Fruit fly (Drosophila melanogaster) S2 (cell line): ENCODE data around the gene CG17258.

Source experiments
- CG8478 ChIP-seq: fragments of >200 bp; optimal IDR thresholded peaks from 2 replicates; lab custom pipeline; 2018
- CTCF ChIP-seq, 2 experiments: fragments of >200 bp; optimal IDR thresholded peaks; 2 replicates each; lab custom pipeline; 2018

DNA sequence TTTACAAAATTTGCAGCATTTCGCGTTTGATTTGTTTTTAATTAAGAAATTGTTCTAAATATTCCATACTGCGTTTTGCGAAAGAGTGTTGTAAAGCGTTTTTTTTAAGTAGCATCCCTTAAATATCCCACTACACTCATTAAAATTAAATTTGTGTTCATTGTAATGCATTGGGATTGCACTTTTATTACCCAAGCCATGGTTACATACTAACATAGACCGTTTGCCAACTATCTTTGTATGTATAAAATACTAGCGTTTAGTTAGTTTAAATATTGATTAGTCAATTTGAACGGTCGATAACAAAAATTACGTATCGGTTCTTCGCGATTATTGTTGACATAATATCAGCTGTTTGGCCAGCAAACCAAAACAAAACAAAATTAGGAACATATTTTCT lies 4.6 kb upstream of the CG17258 start, which contains the start of the genes cnir and CG17221:
- TF ChIP-seq CG8478 (lab: Kevin White, UChicago) (no peak), CTCF (optimal IDR thresholded peaks at IDR 0.05; lab: Kevin White, UChicago) (no peak)
